Worm (Caenorhabditis elegans): ENCODE results near the gene R31.2.

DNA sequence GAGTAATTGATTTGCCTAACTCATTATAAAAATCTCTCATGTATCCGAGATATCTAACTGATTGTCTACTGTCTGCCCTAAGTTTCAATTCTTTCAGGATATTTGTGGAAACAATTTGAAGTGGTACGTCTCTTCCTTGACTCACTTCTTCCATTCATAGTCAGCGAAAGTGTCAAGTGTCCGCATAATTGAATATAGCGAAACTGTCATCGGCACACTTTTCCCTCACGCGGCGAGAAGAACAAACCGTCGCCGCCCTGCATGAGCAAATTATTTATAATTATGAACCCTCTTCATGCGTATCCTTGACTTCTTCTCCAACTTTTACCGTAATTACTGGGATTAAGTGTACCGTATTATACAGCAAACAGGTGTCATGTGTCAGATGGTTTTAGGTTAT is 31.2 kb downstream of the R31.2 start:
- TF ChIP-seq ztf-23 (GFP tag; IDR thresholded peaks at IDR 0.05) (no peak), med-1 (GFP tag; optimal IDR thresholded peaks at IDR 0.05; ENCODE audit: insufficient read depth) (no peak)

Measured in whole organism, midembryonic.